Worm (Caenorhabditis elegans) whole organism, late embryonic: ENCODE measurements around the gene F09C6.12.

Experiments used
- C08G9.2 ChIP-seq: sonication (generic microtip); optimal IDR thresholded peaks from 2 replicates; lab custom pipeline; 2016; ENCODE audit warnings: mild to moderate bottlenecking, missing genetic modification characterization, moderate library complexity, missing compliant biosample characterization
- F13H6.1 ChIP-seq: sonication (generic microtip); optimal IDR thresholded peaks from 2 replicates; lab custom pipeline; 2016; ENCODE audit warnings: missing genetic modification characterization, missing compliant biosample characterization
- K02D7.2 ChIP-seq: sonication (generic microtip); optimal IDR thresholded peaks from 2 replicates; lab custom pipeline; 2017; ENCODE audit warnings: mild to moderate bottlenecking, missing genetic modification characterization, missing compliant biosample characterization
- T23F11.4 ChIP-seq: fragments of 200-800 bp; sonication (Bioruptor generic); optimal IDR thresholded peaks from 2 replicates; lab custom pipeline; 2018; ENCODE audit warnings: mild to moderate bottlenecking, missing genetic modification characterization, missing compliant biosample characterization
- Y22D7AL.16 ChIP-seq: sonication (generic microtip); optimal IDR thresholded peaks from 2 replicates; lab custom pipeline; 2016; ENCODE audit warnings: missing genetic modification characterization, missing compliant biosample characterization
- ahr-1 ChIP-seq: sonication (generic microtip); optimal IDR thresholded peaks from 2 replicates; lab custom pipeline; 2016; ENCODE audit warnings: missing genetic modification characterization, missing compliant biosample characterization
- ceh-19 ChIP-seq: fragments of 200-800 bp; sonication (Bioruptor generic); optimal IDR thresholded peaks from 2 replicates; lab custom pipeline; 2018; ENCODE audit warnings: mild to moderate bottlenecking, missing genetic modification characterization, missing compliant biosample characterization
- ceh-2 ChIP-seq: sonication (generic microtip); optimal IDR thresholded peaks from 2 replicates; lab custom pipeline; 2016; ENCODE audit warnings: missing genotype, missing genetic modification characterization, missing compliant biosample characterization
- ceh-24 ChIP-seq: sonication (generic microtip); optimal IDR thresholded peaks from 2 replicates; lab custom pipeline; 2016; ENCODE audit warnings: mild to moderate bottlenecking, missing genetic modification characterization, missing compliant biosample characterization
- ceh-30 ChIP-seq: fragments of 150-350 bp; optimal IDR thresholded peaks from 2 replicates; lab custom pipeline; 2014; ENCODE audit warnings: missing biosample characterization, missing genetic modification characterization
- ceh-31 ChIP-seq: sonication (generic microtip); optimal IDR thresholded peaks from 2 replicates; lab custom pipeline; 2016; ENCODE audit warnings: missing genetic modification characterization, missing compliant biosample characterization
- ceh-34 ChIP-seq: sonication (generic microtip); optimal IDR thresholded peaks from 2 replicates; lab custom pipeline; 2016; ENCODE audit warnings: mild to moderate bottlenecking, missing genetic modification characterization, missing compliant biosample characterization
- ceh-48 ChIP-seq: sonication (generic microtip); optimal IDR thresholded peaks from 2 replicates; lab custom pipeline; 2016; ENCODE audit warnings: missing genetic modification characterization, inconsistent platforms, missing compliant biosample characterization
- ceh-6 ChIP-seq: fragments of 200-800 bp; sonication (Bioruptor generic); optimal IDR thresholded peaks from 2 replicates; lab custom pipeline; 2018; ENCODE audit warnings: mild to moderate bottlenecking, missing genetic modification characterization, missing compliant biosample characterization
- che-1 ChIP-seq: sonication (generic microtip); optimal IDR thresholded peaks from 2 replicates; lab custom pipeline; 2016; ENCODE audit warnings: mild to moderate bottlenecking, missing genetic modification characterization, missing compliant biosample characterization
- elt-2 ChIP-seq: sonication (generic microtip); optimal IDR thresholded peaks from 2 replicates; lab custom pipeline; 2016; ENCODE audit warnings: missing genetic modification reagents, missing genetic modification characterization, missing compliant biosample characterization
- elt-4 ChIP-seq: sonication (generic microtip); optimal IDR thresholded peaks from 2 replicates; lab custom pipeline; 2016; ENCODE audit warnings: missing genetic modification characterization, missing compliant biosample characterization
- eyg-1 ChIP-seq: sonication (generic microtip); optimal IDR thresholded peaks from 2 replicates; lab custom pipeline; 2016; ENCODE audit warnings: missing genotype, missing genetic modification characterization, missing compliant biosample characterization
- fax-1 ChIP-seq: sonication (generic microtip); optimal IDR thresholded peaks from 2 replicates; lab custom pipeline; 2016; ENCODE audit warnings: missing genotype, missing genetic modification characterization, missing compliant biosample characterization
- fkh-6 ChIP-seq: sonication (generic microtip); optimal IDR thresholded peaks from 2 replicates; lab custom pipeline; 2016; ENCODE audit warnings: missing genetic modification characterization, missing compliant biosample characterization
- hlh-8 ChIP-seq: sonication (generic microtip); optimal IDR thresholded peaks from 2 replicates; lab custom pipeline; 2016; ENCODE audit warnings: missing genotype, missing genetic modification characterization, missing compliant biosample characterization
- madf-2 ChIP-seq: sonication (generic microtip); optimal IDR thresholded peaks from 2 replicates; lab custom pipeline; 2017; ENCODE audit warnings: missing genetic modification characterization, missing compliant biosample characterization
- mec-3 ChIP-seq: sonication (generic microtip); optimal IDR thresholded peaks from 2 replicates; lab custom pipeline; 2016; ENCODE audit warnings: borderline replicate concordance, missing genetic modification characterization, missing compliant biosample characterization
- nhr-11 ChIP-seq: fragments of 150-350 bp; optimal IDR thresholded peaks from 2 replicates; lab custom pipeline; 2014; ENCODE audit warnings: missing biosample characterization, missing genetic modification characterization
- npax-4 ChIP-seq: sonication (generic microtip); optimal IDR thresholded peaks from 2 replicates; lab custom pipeline; 2016; ENCODE audit warnings: missing genetic modification characterization, missing compliant biosample characterization
- pax-1 ChIP-seq: fragments of 150-350 bp; optimal IDR thresholded peaks from 2 replicates; lab custom pipeline; 2014; ENCODE audit warnings: missing biosample characterization, missing genetic modification characterization
- pha-4 ChIP-seq: fragments of 150-350 bp; optimal IDR thresholded peaks from 2 replicates; lab custom pipeline; 2018; ENCODE audit warnings: missing biosample characterization, missing genetic modification reagents, missing genetic modification characterization
- pqm-1 ChIP-seq: sonication (generic microtip); optimal IDR thresholded peaks from 2 replicates; lab custom pipeline; 2016; ENCODE audit warnings: missing genetic modification characterization, missing compliant biosample characterization
- pros-1 ChIP-seq: fragments of 150-350 bp; optimal IDR thresholded peaks from 2 replicates; lab custom pipeline; 2014; ENCODE audit warnings: missing biosample characterization, missing genetic modification reagents, missing genetic modification characterization
- ref-2 ChIP-seq: sonication (generic microtip); optimal IDR thresholded peaks from 2 replicates; lab custom pipeline; 2016; ENCODE audit warnings: missing genetic modification characterization, missing compliant biosample characterization
- rnt-1 ChIP-seq: sonication (generic microtip); optimal IDR thresholded peaks from 2 replicates; lab custom pipeline; 2016; ENCODE audit warnings: missing genetic modification characterization, missing compliant biosample characterization
- syd-9 ChIP-seq: sonication (generic microtip); optimal IDR thresholded peaks from 2 replicates; lab custom pipeline; 2016; ENCODE audit warnings: mild to moderate bottlenecking, missing genetic modification characterization, moderate library complexity, missing compliant biosample characterization
- tbx-2 ChIP-seq: sonication (generic microtip); optimal IDR thresholded peaks from 2 replicates; lab custom pipeline; 2016; ENCODE audit warnings: missing genetic modification characterization, missing compliant biosample characterization
- tbx-7 ChIP-seq: sonication (generic microtip); optimal IDR thresholded peaks from 2 replicates; lab custom pipeline; 2016; ENCODE audit warnings: missing genotype, missing genetic modification characterization, missing compliant biosample characterization
- unc-3 ChIP-seq, 2 experiments: fragments of 200-800 bp in 1 of 2; sonication (Bioruptor generic) in 1 of 2; sonication (generic microtip) in 1 of 2; conservative IDR thresholded peaks in 1 of 2; optimal IDR thresholded peaks in 1 of 2; 2 replicates each; pipeline versions ENCODE4 v1.3.6 to Lab custom; 2016 to 2022; ENCODE audit warnings: missing compliant biosample characterization in 2 of 2, missing genetic modification characterization in 2 of 2, missing genetic modification reagents in 1 of 2
- unc-55 ChIP-seq: sonication (generic microtip); optimal IDR thresholded peaks from 2 replicates; lab custom pipeline; 2017; ENCODE audit warnings: missing biosample characterization, missing genetic modification reagents, missing genetic modification characterization
- unc-86 ChIP-seq: sonication (generic microtip); optimal IDR thresholded peaks from 2 replicates; lab custom pipeline; 2016; ENCODE audit warnings: missing genetic modification characterization, missing compliant biosample characterization
- zip-5 ChIP-seq: sonication (generic microtip); optimal IDR thresholded peaks from 2 replicates; lab custom pipeline; 2016; ENCODE audit warnings: missing genetic modification characterization, missing compliant biosample characterization

Gene F09C6.12

ce11 chrV:16871387-16871786, 11.3 kb upstream of the F09C6.12 start, which contains the start of gene thn-4:
TSS of gene thn-4 (minus strand) at chrV:16871487.
- TF ChIP-seq mec-3, result no peak
- no peak for TF ChIP-seq che-1
- TF ChIP-seq pax-1 (tag; lab: Kevin White, UChicago), result no peak
- TF ChIP-seq pqm-1, result no peak
- TF ChIP-seq ceh-2 (tag; lab: Kevin White, UChicago), result no peak

ce11 chrV:16873642-16874041, 9.0 kb upstream of the F09C6.12 start, which contains the start of gene srw-23:
TSS of gene srw-23 (plus strand) at chrV:16873942.
- no peak for TF ChIP-seq K02D7.2 (tag; lab: Kevin White, UChicago)
- TF ChIP-seq che-1, result no peak
- TF ChIP-seq syd-9, result no peak
- no peak for TF ChIP-seq C08G9.2
- no peak for TF ChIP-seq npax-4 (tag; lab: Kevin White, UChicago)
- TF ChIP-seq ceh-48, result no peak

DNA sequence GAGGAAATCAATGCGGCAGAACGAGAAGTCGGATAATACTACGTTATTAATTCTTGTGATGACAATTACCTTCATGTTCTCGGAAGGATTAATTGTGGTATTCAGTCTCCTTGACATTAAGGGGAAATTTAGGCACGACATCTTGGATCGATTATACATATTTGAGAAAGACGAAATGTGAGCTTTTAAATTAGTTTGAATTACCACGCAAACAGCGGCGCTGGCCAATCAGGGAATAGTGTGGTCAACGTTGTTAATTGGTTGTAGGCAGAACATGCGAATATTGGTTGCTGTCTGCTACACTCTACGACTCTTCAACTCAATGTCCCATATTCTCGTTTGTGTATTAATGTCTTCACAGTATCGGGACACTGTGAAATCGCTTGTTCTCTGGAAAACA, 7.7 kb upstream of the F09C6.12 start, which contains the start of gene F49A5.10:
F49A5.10 (plus strand) TSS at position 301 of the 400 bp plus-strand sequence.
- TF ChIP-seq F13H6.1 (no peak), eyg-1 (no peak)

DNA sequence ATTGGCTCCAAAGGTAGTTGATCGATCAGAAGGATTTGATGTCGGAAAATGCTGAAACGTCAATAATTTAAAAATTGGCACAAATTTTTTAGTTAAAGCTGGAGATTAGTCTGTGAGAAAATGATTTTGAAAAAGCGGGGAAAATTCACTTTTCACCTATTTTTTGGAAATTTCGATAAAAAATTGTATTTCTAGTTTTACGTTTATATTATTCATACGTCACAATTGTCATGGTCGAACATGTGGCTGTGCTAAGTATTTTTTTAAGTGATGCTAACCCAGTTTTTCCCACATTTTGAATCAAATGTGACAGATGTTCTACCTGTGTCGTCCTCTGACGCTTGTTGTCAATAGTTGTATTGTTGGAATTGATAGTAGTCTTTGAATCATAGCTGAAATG, 3.1 kb upstream of the F09C6.12 start:
- TF ChIP-seq ahr-1 (tag; lab: Kevin White, UChicago) (no peak), K02D7.2 (tag; lab: Kevin White, UChicago) (no peak), unc-55 (GFP tag; lab: Kevin White, UChicago) (no peak), nhr-11 (tag; lab: Kevin White, UChicago) (no peak), pax-1 (tag; lab: Kevin White, UChicago) (no peak), T23F11.4 (GFP tag; lab: Kevin White, UChicago) (no peak), elt-4 (tag; lab: Kevin White, UChicago) (no peak), pha-4 (tag; lab: Kevin White, UChicago) (no peak), C08G9.2 (no peak), rnt-1 (tag; lab: Kevin White, UChicago) (no peak), ceh-6 (no peak), pros-1 (tag; lab: Kevin White, UChicago) (no peak), unc-86 (tag; lab: Kevin White, UChicago) (no peak), ceh-24 (tag; lab: Kevin White, UChicago) (no peak), che-1 (no peak)

- no peak for TF ChIP-seq madf-2 (tag; lab: Kevin White, UChicago)
- no peak for TF ChIP-seq fax-1 (tag; lab: Kevin White, UChicago)
- TF ChIP-seq elt-2, result no peak
- no peak for TF ChIP-seq zip-5 (tag; lab: Kevin White, UChicago)
- TF ChIP-seq syd-9, result no peak
- no peak for TF ChIP-seq pqm-1
- TF ChIP-seq ceh-19 (GFP tag; lab: Kevin White, UChicago), result no peak
- TF ChIP-seq fkh-6 (tag; lab: Kevin White, UChicago), result no peak
- no peak for TF ChIP-seq pros-1 (tag; lab: Kevin White, UChicago)
- no peak for TF ChIP-seq hlh-8
- TF ChIP-seq nhr-11 (tag; lab: Kevin White, UChicago), result no peak
- TF ChIP-seq tbx-2, result no peak
- no peak for TF ChIP-seq Y22D7AL.16 (tag; lab: Kevin White, UChicago)
- TF ChIP-seq ceh-30 (tag; lab: Kevin White, UChicago), result no peak
- no peak for TF ChIP-seq ceh-34
These were observed 2.6 kb upstream of the F09C6.12 start, which contains the start of gene F09C6.3 for ce11 chrV:16880054-16880453. TSS of gene F09C6.3 (minus strand) at chrV:16880154.

- TF ChIP-seq ceh-2 (tag; lab: Kevin White, UChicago), result no peak
- TF ChIP-seq K02D7.2 (tag; lab: Kevin White, UChicago), result no peak
- TF ChIP-seq pha-4 (tag; lab: Kevin White, UChicago), result no peak
- TF ChIP-seq unc-3 (GFP tag; conservative IDR thresholded peaks at IDR 0.05; lab: Robert Waterston, UW), result no peak
- no peak for TF ChIP-seq unc-3 (tag; optimal IDR thresholded peaks at IDR 0.05; lab: Kevin White, UChicago)
- TF ChIP-seq unc-55 (GFP tag; lab: Kevin White, UChicago), result no peak
- no peak for TF ChIP-seq C08G9.2
- TF ChIP-seq eyg-1, result no peak
- no peak for TF ChIP-seq ref-2 (tag; lab: Kevin White, UChicago)
- no peak for TF ChIP-seq madf-2 (tag; lab: Kevin White, UChicago)
- TF ChIP-seq ceh-31 (tag; lab: Kevin White, UChicago), result no peak
- TF ChIP-seq tbx-7, result no peak
These were observed 2.0 kb upstream of the F09C6.12 start, which contains the start of gene F09C6.14 for ce11 chrV:16880679-16881078. TSS of gene F09C6.14 (plus strand) at chrV:16880979.
